Worm (Caenorhabditis elegans) whole organism, L4/young adult: ENCODE measurements around the gene T05A7.11.

Experiments
- W03F9.2 ChIP-seq: fragments of 150-350 bp; optimal IDR thresholded peaks from 2 replicates; lab custom pipeline; 2014; ENCODE audit warnings: missing biosample characterization, missing genetic modification characterization
- dao-5 ChIP-seq: sonication (generic microtip); optimal IDR thresholded peaks from 2 replicates; lab custom pipeline; 2016; ENCODE audit warnings: missing genotype, missing genetic modification characterization, moderate library complexity, missing compliant biosample characterization
- him-1 ChIP-seq: sonication (generic microtip); optimal IDR thresholded peaks from 2 replicates; lab custom pipeline; 2016; ENCODE audit warnings: missing genotype, missing genetic modification reagents, missing genetic modification characterization, missing compliant biosample characterization

T05A7.11 gene

DNA sequence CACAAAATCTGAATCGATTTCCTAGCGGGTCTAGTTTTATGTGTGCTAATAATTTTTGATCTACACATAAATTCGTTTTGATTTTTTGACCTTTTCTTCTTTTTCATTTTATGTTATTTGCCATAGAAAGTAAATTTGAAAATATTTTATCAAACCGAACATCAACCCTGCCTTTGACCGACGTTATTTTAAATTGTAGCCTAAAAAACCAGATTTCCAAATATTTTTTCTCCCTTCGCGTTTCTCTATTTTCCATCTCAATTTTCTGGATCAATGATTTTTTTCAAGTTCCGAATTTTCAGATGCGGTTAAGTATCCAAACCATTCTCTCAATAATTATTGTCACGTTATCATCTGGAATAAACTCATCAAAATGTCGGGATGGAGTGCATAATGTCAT lies 12.7 kb upstream of the T05A7.11 start, which contains the start of gene T05A7.1:
T05A7.1 (plus strand) TSS at position 301 of the 400 bp plus-strand sequence.
- TF ChIP-seq W03F9.2 (tag; lab: Kevin White, UChicago) (no peak), dao-5 (no peak), him-1 (no peak)

DNA sequence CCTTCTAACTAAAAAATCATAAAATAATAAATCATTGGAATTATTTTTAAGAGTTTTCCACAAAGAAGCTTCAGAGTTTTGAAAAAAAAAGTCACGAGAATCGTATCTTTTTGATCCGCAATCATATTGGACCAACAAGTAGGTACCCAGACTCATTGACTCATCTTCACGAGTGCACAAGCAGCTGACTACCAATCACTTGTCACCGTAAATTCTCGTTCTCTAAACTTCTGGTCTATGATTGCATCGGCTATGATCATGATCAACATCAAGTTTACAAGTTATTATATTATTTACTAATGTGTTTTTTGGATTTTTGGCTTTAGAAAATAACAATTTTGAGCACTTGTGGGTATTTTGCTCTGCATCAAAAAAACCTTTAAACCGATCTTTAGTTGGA lies 11.0 kb upstream of the T05A7.11 start:
- TF ChIP-seq W03F9.2 (tag; lab: Kevin White, UChicago) (no peak), him-1 (no peak), dao-5 (no peak)

DNA sequence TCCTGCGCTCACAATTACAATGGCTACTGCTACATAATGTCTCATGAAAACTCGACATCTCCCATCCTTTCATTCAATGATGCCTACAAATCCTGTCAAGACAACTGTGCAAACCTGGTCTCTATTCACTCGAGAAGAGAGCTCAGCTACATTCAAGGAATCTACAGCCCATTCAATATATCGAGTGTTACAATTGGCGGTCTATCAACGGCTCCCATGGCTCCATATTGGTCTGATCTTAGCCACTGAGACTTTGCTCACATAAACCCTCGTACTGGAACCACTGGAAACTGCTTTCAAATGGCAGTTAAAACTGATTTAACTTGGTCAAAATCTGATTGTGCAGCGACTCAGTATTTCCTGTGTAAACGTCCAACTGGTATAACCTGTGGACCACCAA lies 10.2 kb upstream of the T05A7.11 start, which contains the start of gene T05A7.3:
T05A7.3 (plus strand) TSS at position 301 of the 400 bp plus-strand sequence.
- no peak for TF ChIP-seq W03F9.2 (tag; lab: Kevin White, UChicago)
- no peak for TF ChIP-seq him-1
- no peak for TF ChIP-seq dao-5

DNA sequence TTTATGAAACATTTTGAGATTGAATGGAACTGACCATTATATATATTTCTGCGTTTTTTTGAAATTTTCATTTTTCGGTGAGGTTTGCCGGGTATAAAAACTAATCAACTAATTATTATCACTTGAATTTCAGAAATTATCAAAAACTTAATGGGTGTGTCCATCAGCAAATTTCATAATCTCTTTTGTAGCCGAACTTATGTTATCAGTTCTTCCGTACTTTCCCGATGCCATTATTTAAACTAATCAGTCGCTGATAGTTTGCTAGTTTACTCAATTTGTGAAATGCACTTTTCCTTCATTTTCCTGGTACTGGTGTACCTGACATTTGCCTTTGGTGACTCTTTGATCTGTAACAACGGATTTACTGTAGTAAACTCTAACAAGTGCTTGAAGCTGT lies 8.9 kb upstream of the T05A7.11 start:
- TF ChIP-seq dao-5: no peak

DNA sequence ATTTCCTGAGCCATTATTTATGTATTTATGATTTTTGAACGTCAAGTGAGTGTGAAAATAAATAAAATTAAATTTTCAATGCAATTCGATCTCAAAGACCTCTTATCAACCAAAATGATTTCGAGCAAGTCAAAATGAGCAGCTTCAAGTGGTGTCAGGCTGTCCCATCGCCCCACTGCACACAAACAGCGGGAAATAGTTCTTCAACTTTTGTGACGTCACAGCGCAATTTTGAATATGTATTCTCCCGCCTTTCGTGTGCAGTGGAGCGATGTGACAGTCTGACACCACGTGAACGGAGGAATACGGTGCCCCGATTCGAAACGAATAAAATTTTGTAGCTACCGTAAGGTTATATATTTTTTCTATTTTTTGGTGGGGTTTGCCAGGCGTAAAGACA lies 8.4 kb upstream of the T05A7.11 start:
- no peak for TF ChIP-seq him-1
- TF ChIP-seq dao-5: no peak
- TF ChIP-seq W03F9.2 (tag; lab: Kevin White, UChicago): no peak

DNA sequence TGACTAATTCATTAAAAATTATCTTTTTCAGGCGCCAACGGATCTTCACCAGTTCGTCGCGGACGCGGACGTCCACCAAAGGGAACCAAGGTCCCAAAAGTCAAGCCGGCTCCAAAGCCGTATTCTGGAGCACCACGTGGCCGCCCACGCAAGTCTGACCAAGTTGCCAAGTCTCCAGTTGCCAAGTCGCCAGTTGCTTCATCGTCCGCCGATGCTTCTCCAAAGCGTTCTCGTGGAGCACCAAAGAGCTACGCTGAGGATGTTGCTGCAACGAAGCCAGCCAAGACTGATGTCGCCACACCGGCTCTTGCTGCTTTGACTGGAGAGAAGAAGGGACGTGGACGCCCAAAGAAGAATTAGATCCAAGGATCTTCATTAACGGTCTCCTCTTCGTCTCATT lies 8.0 kb upstream of the T05A7.11 start:
- TF ChIP-seq W03F9.2 (tag; lab: Kevin White, UChicago): no peak
- no peak for TF ChIP-seq dao-5
- TF ChIP-seq him-1: no peak

DNA sequence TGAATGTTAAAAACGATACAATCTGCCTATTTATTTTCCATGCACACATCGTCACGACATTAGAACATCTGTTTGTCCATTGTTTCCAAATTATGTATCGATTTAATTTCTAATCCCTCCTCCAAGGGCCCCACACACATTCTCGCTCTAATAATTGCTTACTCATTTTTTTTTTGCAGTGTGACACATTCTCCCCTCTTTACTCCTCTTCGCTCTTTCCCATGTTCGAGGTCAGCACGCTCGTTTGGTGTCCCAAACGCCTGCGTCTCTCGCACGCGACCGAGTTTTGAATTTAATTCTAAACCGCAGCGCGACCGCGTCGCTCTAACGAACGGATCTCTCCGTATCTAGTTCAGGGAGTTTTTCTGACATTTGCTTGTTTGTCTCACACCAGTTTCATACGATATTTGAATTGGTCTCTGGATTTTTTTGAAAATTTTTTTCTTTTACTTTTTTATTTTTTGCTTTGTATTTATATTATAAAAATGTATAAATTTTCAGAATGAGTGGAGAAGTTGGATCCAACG lies 7.4 kb upstream of the T05A7.11 start, which contains the start of the genes clec-140 and hmg-11:
clec-140 (plus strand) TSS at position 477 of the 527 bp plus-strand sequence.
hmg-11 (plus strand) TSS at position 502 of the 527 bp plus-strand sequence.
- TF ChIP-seq dao-5 (no peak), him-1 (no peak), W03F9.2 (tag; lab: Kevin White, UChicago) (no peak)

DNA sequence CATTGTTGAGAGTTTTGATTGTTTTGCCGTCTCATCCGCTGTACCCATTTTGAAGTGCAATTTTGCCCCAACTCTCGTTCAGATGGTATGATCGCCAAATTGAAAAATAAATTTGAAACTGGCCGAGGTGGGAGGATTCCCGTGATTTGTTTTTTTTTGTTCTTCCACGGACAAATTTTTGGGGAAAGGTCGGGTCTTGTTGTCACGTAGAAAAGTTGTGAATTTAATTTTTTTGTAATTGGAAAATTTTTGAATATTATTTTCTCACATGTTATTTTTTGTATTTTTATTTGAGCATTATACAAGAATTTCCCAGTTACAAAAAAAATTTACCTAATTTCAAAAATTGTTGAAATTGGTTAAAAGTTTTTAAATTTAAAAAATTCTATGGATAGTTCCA lies 6.4 kb upstream of the T05A7.11 start, which contains the start of gene T05A7.6:
T05A7.6 (minus strand) TSS at position 101 of the 400 bp plus-strand sequence.
- TF ChIP-seq him-1 (no peak), dao-5 (no peak), W03F9.2 (tag; lab: Kevin White, UChicago) (no peak)

DNA sequence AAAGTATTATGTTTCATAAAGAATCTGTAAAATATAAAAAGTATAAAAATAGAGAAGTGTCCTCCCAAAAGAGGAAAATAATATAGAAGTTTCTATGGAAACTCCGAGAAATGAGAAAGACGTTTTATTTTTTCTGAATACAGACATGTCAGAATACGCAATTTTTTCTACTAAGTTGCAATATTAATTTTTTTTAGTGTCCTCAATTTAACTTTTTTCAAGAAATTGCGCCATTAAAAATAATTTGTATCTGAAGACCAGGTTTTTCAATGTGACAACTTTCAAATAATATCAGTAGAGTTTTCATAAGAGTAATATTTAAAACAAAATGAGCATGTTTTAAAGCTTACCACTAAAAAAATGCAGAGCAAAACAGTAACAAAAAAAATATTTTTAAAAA lies 2.3 kb upstream of the T05A7.11 start, which contains the start of gene fut-5:
fut-5 (minus strand) TSS at position 101 of the 400 bp plus-strand sequence.
- TF ChIP-seq dao-5 (no peak), him-1 (no peak), W03F9.2 (tag; lab: Kevin White, UChicago) (no peak)

DNA sequence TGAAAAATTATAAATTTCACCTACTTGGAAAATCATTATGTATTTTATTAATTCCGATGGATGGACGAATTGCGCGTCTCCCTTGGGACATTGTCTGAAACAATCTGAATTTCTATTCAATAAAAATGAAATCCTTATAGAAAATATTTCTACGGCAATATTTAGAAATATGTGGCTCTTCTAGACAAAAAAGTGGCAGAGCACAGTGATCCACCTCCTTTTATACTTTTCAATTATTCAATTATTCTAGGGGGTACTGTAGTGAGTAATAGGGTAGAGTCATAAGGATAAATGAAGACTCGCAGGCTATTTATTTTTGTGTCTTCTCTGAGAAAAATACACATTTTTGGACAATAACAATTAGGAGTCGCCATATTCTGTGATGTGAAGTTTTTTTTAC lies 2.1 kb downstream of the T05A7.11 start, which contains the start of gene T05A7.12:
T05A7.12 (minus strand) TSS at position 101 of the 400 bp plus-strand sequence.
- TF ChIP-seq him-1: no peak
- no peak for TF ChIP-seq W03F9.2 (tag; lab: Kevin White, UChicago)
- TF ChIP-seq dao-5: no peak

DNA sequence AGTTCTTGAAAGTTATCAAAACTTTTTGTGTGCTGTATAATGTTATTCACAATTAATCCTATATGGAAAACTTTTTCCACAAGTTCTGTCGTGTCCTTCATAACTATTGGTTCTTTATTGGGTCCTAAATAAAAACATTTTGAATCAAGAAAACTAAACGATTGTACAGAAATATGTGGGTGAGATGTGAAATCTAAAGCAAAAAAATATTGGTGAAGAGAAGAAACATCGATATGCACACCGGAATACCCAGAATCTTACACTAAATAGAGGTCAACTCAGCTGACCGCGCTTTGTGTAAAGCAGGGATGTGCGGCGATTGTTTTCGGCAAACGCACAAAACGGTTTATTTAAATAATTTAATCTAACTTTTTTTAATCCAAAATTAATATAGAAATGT lies 4.0 kb downstream of the T05A7.11 start, which contains the start of gene T05A7.13:
T05A7.13 (minus strand) TSS at position 101 of the 400 bp plus-strand sequence.
- TF ChIP-seq dao-5 (no peak), him-1 (no peak), W03F9.2 (tag; lab: Kevin White, UChicago) (no peak)

DNA sequence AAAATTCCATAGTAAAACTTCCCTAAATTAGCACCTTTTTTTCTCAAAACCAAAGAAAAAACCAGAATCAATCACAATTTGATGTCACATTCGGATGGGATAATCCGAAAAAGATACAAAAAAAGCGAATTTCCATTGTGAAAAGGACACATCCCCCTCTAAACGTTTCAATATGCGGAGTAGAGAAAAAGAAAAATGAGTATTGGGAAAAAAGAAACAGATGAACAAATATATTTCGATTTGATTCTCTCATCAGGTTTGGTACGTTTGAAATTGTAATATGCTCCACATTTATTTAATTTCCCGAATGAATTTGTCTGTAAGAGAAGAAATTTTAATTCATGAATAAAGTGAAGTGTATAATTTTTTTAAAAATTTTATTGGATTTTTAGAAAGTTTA lies 7.0 kb downstream of the T05A7.11 start:
- no peak for TF ChIP-seq him-1
- TF ChIP-seq W03F9.2 (tag; lab: Kevin White, UChicago): no peak
- no peak for TF ChIP-seq dao-5

DNA sequence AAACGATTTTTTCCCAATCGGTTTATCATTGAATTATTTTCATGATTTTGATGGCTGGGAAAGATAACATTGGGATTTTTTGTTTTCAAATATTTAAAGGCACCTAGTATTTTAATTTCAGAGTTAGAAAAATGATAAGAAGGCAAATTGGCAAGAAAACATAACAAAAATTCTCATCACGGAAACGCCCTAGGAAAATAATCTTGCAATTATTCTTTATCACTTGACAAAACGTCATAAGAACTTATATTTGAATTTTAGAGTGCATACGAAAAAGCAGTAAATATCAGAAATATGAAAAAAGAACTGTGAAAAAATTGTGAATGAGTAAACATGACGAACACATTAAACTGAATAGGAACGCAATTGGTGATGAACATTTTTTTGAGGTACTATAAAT lies 7.9 kb downstream of the T05A7.11 start:
- TF ChIP-seq dao-5: no peak
- no peak for TF ChIP-seq W03F9.2 (tag; lab: Kevin White, UChicago)
- no peak for TF ChIP-seq him-1

DNA sequence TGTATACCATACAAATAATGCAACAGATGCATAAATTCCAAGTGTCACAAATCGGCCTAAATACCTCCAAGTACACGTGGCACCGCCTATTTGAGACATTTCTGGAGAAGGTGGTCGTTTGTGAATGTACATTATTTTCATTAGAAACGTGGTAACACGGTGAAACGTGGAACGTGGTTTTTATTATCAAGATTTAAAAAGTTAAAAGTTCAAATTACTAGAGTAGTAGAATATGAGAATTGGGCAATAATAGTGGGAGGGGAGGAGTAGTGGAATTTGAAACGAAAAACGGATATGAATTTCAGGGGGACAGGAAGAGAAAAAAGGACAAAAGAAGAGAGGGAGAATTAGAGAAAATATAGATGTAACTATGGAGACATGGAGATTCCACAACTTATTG lies 9.4 kb downstream of the T05A7.11 start, which contains the start of gene fut-6:
fut-6 (minus strand) TSS at position 101 of the 400 bp plus-strand sequence.
- TF ChIP-seq dao-5: no peak
- TF ChIP-seq him-1: no peak
- no peak for TF ChIP-seq W03F9.2 (tag; lab: Kevin White, UChicago)

DNA sequence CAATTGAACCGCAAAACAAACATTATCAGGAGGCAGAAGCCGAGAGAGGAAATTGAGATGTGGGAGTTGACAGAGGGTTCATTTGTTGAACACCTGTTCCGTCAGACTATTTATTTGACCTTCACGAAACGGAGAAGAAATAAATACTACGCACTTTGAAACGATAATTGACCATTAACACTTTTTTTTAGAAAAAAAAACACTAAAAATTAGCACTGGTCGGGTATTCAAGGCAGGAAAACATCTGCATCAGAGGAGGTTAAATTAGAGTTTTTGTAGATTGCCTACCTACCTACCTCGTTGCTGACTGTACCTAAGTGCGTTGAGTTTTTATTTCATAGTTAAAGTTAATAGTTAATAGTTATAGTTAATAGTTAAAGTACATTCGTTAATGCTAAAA lies 15.2 kb downstream of the T05A7.11 start:
- TF ChIP-seq dao-5 (no peak), him-1 (no peak)

DNA sequence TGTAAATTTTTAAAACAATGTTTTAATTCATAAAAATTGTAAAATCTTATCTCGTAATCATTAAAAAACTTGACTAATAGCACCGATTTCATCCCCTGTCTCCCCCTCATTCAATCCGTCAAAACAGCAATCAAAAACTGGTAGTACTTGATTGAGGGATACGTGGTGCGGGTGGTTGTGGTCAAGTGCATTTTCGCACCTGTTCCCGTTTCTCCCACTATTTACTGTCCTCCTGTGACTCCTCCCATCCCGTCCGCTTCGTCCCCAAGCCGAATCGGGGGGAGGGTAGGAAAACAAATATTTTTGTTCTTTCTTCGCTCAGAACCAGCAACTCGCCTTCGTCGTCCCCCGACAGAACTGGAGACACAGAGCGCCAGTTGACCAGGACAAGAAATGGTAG lies 16.5 kb downstream of the T05A7.11 start, which contains the start of gene lgc-27:
lgc-27 (plus strand) TSS at position 301 of the 400 bp plus-strand sequence.
- no peak for TF ChIP-seq W03F9.2 (tag; lab: Kevin White, UChicago)
